Worm (Caenorhabditis elegans) whole organism, L3 larva: Measurements from ENCODE around the gene spp-11.

Experiments
- R02D3.7 ChIP-seq: fragments of 150-350 bp; optimal IDR thresholded peaks from 2 replicates; lab custom pipeline; 2014; ENCODE audit warnings: missing biosample characterization, missing genetic modification characterization
- aly-2 ChIP-seq: fragments of 150-350 bp; optimal IDR thresholded peaks from 2 replicates; lab custom pipeline; 2014; ENCODE audit warnings: missing biosample characterization, missing genetic modification characterization
- ama-1 ChIP-seq: fragments of 150-350 bp; optimal IDR thresholded peaks from 2 replicates; lab custom pipeline; 2018
- ceh-82 ChIP-seq: fragments of 150-350 bp; optimal IDR thresholded peaks from 2 replicates; lab custom pipeline; 2014; ENCODE audit warnings: missing biosample characterization, missing genetic modification characterization
- ceh-9 ChIP-seq: sonication (generic microtip); optimal IDR thresholded peaks from 2 replicates; lab custom pipeline; 2018; ENCODE audit warnings: missing biosample characterization, missing genetic modification characterization
- egl-27 ChIP-seq: sonication (generic microtip); optimal IDR thresholded peaks from 4 replicates; lab custom pipeline; 2017; ENCODE audit warnings: missing biosample characterization, missing genetic modification reagents, missing genetic modification characterization
- elt-1 ChIP-seq: fragments of 150-350 bp; optimal IDR thresholded peaks from 2 replicates; lab custom pipeline; 2014; ENCODE audit warnings: missing biosample characterization, missing genetic modification characterization
- elt-2 ChIP-seq: sonication (generic microtip); optimal IDR thresholded peaks from 2 replicates; lab custom pipeline; 2016; ENCODE audit warnings: missing genetic modification reagents, mild to moderate bottlenecking, missing genetic modification characterization, missing compliant biosample characterization
- elt-3 ChIP-seq, 3 experiments: fragments of 150-350 bp in 1 of 3; sonication (generic microtip) in 2 of 3; optimal IDR thresholded peaks; 2 replicates in 2 of 3; 4 replicates in 1 of 3; lab custom pipeline; 2014 to 2017; ENCODE audit warnings: missing biosample characterization in 3 of 3, missing genetic modification characterization in 3 of 3
- eor-1 ChIP-seq, 2 experiments: fragments of 150-350 bp; optimal IDR thresholded peaks; 2 replicates each; lab custom pipeline; 2014 to 2018; ENCODE audit warnings: missing biosample characterization in 2 of 2, missing genetic modification characterization in 2 of 2
- fkh-10 ChIP-seq: sonication (generic microtip); optimal IDR thresholded peaks from 2 replicates; lab custom pipeline; 2017; ENCODE audit warnings: missing biosample characterization, missing genetic modification reagents, missing genetic modification characterization
- fos-1 ChIP-seq: fragments of 150-350 bp; optimal IDR thresholded peaks from 2 replicates; lab custom pipeline; 2014; ENCODE audit warnings: missing biosample characterization, missing genetic modification characterization
- jun-1 ChIP-seq: fragments of 150-350 bp; optimal IDR thresholded peaks from 2 replicates; lab custom pipeline; 2014; ENCODE audit warnings: missing biosample characterization, missing genetic modification reagents, missing genetic modification characterization
- lin-15B ChIP-seq: fragments of 150-350 bp; optimal IDR thresholded peaks from 2 replicates; lab custom pipeline; 2014; ENCODE audit warnings: missing biosample characterization, missing genetic modification characterization
- lin-39 ChIP-seq: fragments of 150-350 bp; optimal IDR thresholded peaks from 2 replicates; lab custom pipeline; 2018; ENCODE audit warnings: missing biosample characterization, missing genetic modification reagents, missing genetic modification characterization
- mdl-1 ChIP-seq: fragments of 150-350 bp; optimal IDR thresholded peaks from 2 replicates; lab custom pipeline; 2014; ENCODE audit warnings: missing biosample characterization, missing genetic modification characterization
- nfya-1 ChIP-seq: sonication (generic microtip); optimal IDR thresholded peaks from 2 replicates; lab custom pipeline; 2017; ENCODE audit warnings: missing genetic modification characterization, mild to moderate bottlenecking, missing compliant biosample characterization, antibody characterized with exemption, moderate library complexity; ENCODE audit not compliant: insufficient read depth
- nhr-11 ChIP-seq: fragments of 150-350 bp; optimal IDR thresholded peaks from 2 replicates; lab custom pipeline; 2014; ENCODE audit warnings: missing biosample characterization, missing genetic modification characterization
- nhr-12 ChIP-seq: fragments of 150-350 bp; optimal IDR thresholded peaks from 2 replicates; lab custom pipeline; 2014; ENCODE audit warnings: missing biosample characterization, missing genetic modification characterization
- nhr-23 ChIP-seq: fragments of 150-350 bp; optimal IDR thresholded peaks from 2 replicates; lab custom pipeline; 2014; ENCODE audit warnings: missing biosample characterization, missing genetic modification reagents, missing genetic modification characterization
- nhr-237 ChIP-seq: fragments of 150-350 bp; optimal IDR thresholded peaks from 2 replicates; lab custom pipeline; 2014; ENCODE audit warnings: missing biosample characterization, missing genetic modification characterization
- nhr-25 ChIP-seq: sonication (generic microtip); optimal IDR thresholded peaks from 2 replicates; lab custom pipeline; 2017; ENCODE audit warnings: missing biosample characterization, missing genetic modification characterization
- nhr-28 ChIP-seq: fragments of 150-350 bp; optimal IDR thresholded peaks from 2 replicates; lab custom pipeline; 2014; ENCODE audit warnings: missing biosample characterization, missing genetic modification characterization
- nhr-43 ChIP-seq: sonication (generic microtip); optimal IDR thresholded peaks from 2 replicates; lab custom pipeline; 2016; ENCODE audit warnings: mild to moderate bottlenecking, missing genetic modification characterization, missing compliant biosample characterization; ENCODE audit not compliant: poor library complexity, severe bottlenecking
- nhr-67 ChIP-seq: fragments of 150-350 bp; optimal IDR thresholded peaks from 2 replicates; lab custom pipeline; 2014; ENCODE audit warnings: missing biosample characterization, missing genetic modification characterization
- pha-4 ChIP-seq: fragments of 150-350 bp; optimal IDR thresholded peaks from 2 replicates; lab custom pipeline; 2014; ENCODE audit warnings: missing biosample characterization, missing genetic modification reagents, missing genetic modification characterization
- pqm-1 ChIP-seq: fragments of 150-350 bp; optimal IDR thresholded peaks from 2 replicates; lab custom pipeline; 2017; ENCODE audit warnings: missing biosample characterization, missing genetic modification characterization, inconsistent platforms
- ztf-11 ChIP-seq: fragments of 150-350 bp; optimal IDR thresholded peaks from 2 replicates; lab custom pipeline; 2014; ENCODE audit warnings: missing biosample characterization, missing genetic modification characterization
- ztf-4 ChIP-seq: fragments of 150-350 bp; optimal IDR thresholded peaks from 2 replicates; lab custom pipeline; 2014; ENCODE audit warnings: missing biosample characterization, missing genetic modification characterization

spp-11 gene

DNA sequence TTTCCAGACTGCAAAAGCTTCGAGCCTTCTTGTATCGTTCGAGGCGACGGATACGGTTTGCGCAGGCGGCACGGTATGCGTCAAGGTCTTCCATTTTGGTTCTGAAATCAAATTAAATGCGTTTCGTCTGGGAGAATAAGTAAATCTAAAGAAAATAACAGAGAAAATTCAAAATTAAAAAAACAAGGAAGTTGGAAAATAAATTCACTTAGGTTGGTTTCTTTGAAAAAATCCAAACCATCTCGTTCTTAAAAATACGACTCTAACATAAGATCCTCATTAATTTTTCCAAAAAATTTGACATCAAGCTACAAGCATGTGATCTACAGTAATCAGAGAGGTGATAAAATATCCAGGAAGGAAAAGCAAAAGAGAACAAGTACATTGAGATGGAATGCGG is 3.0 kb upstream of the spp-11 start, which contains the start of gene T25D10.4:
T25D10.4 (minus strand) TSS at position 101 of the 400 bp plus-strand sequence.
- no peak for TF ChIP-seq pha-4 (tag; lab: Kevin White, UChicago)
- no peak for TF ChIP-seq nhr-11
- TF ChIP-seq ztf-11 (tag; lab: Kevin White, UChicago) = no peak
- no peak for TF ChIP-seq mdl-1 (tag; lab: Kevin White, UChicago)
- no peak for TF ChIP-seq nhr-28 (tag; lab: Kevin White, UChicago)
- TF ChIP-seq R02D3.7 (tag; lab: Kevin White, UChicago) = no peak
- no peak for TF ChIP-seq nhr-67 (tag; lab: Kevin White, UChicago)
- TF ChIP-seq nhr-25 = no peak
- TF ChIP-seq nhr-12 (tag; lab: Kevin White, UChicago) = no peak
- TF ChIP-seq elt-1 (tag; lab: Kevin White, UChicago) = no peak
- no peak for TF ChIP-seq ama-1 (lab: Kevin White, UChicago)
- no peak for TF ChIP-seq pqm-1
- TF ChIP-seq ztf-4 (tag; lab: Kevin White, UChicago) = no peak
- TF ChIP-seq ceh-9 (tag; lab: Kevin White, UChicago) = no peak

DNA sequence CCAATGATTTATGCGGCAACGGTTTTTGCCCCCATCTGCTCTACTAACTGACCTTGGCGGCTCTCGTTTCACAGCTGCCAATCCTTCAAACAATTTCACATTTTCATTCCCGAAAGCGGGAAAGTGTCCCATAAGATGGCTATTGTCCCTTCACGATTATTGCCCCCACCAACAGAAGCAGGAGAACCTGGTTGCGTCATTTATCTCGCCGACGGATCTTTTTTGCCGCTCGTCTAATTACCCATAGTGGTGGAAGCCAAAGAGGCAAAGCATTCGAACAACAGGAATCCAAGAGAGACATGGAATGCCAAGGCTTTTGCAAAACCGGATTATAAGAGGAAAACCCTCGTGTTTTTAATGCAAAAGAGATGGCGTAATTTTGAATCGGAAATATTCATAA is 1.9 kb upstream of the spp-11 start:
- TF ChIP-seq R02D3.7 (tag; lab: Kevin White, UChicago) (no peak), nhr-25 (peak; percentile 37), ama-1 (lab: Kevin White, UChicago) (peak; percentile 24)

DNA sequence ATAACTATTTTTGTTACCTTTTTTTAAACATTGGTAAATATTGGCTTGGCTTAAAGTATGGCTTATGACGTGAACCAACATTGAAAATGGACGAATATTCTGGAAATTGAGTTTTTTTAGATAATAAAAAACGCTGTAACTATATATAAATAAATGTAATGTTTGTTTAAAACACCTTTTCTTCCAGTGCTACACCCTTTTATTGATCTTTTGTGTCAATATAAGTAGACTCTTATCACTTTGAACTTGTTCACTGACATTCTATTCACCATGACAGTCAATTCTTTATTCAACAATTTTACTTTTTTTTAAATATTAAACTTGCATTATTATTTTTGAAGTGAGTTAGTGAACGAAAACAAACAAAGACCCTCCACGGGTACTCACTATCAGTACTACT is 3.9 kb downstream of the spp-11 start, which contains the start of gene T25D10.1:
T25D10.1 (plus strand) TSS at position 169 of the 400 bp plus-strand sequence.
- no peak for TF ChIP-seq nhr-43
- TF ChIP-seq pha-4 (tag; lab: Kevin White, UChicago) = peak; percentile 61
- TF ChIP-seq mdl-1 (tag; lab: Kevin White, UChicago) = no peak
- peak; percentile 46 for TF ChIP-seq elt-2 (tag; lab: Kevin White, UChicago)

DNA sequence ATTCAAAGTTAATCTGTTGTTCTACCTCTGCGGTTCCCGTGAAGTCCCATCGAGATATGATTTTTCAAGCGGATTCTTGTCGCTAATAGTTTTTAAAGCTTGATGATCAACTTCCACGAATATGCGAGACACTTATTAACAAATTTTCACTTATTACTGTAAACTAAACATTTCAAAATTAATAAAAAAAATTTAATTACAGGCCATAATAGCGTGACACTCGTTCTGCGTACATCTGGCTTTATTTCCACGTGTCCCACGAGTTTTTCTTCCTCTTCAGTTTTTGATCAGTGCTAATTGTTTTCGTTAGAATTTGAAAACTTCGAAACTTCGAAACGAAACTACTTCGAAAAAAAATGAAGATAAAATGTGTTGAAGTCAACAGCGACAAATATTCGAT is 5.5 kb downstream of the spp-11 start, which contains the start of gene btb-2:
btb-2 (plus strand) TSS at position 301 of the 400 bp plus-strand sequence.
- no peak for TF ChIP-seq lin-15B (tag; lab: Kevin White, UChicago)
- TF ChIP-seq aly-2 = no peak
- TF ChIP-seq jun-1 = no peak
- no peak for TF ChIP-seq fos-1 (tag; lab: Kevin White, UChicago)
- TF ChIP-seq eor-1 (tag; optimal IDR thresholded peaks at IDR 0.05; lab: Kevin White, UChicago) = no peak
- no peak for TF ChIP-seq nhr-23 (tag; lab: Kevin White, UChicago)
- no peak for TF ChIP-seq ceh-82 (tag; lab: Kevin White, UChicago)
- no peak for TF ChIP-seq egl-27 (tag; lab: Kevin White, UChicago)
- no peak for TF ChIP-seq pqm-1
- TF ChIP-seq elt-3 (tag; optimal IDR thresholded peaks at IDR 0.05; lab: Kevin White, UChicago) = no peak
- no peak for TF ChIP-seq nfya-1 (tag; lab: Kevin White, UChicago)
- TF ChIP-seq, all 47 proteins: peak for 0

DNA sequence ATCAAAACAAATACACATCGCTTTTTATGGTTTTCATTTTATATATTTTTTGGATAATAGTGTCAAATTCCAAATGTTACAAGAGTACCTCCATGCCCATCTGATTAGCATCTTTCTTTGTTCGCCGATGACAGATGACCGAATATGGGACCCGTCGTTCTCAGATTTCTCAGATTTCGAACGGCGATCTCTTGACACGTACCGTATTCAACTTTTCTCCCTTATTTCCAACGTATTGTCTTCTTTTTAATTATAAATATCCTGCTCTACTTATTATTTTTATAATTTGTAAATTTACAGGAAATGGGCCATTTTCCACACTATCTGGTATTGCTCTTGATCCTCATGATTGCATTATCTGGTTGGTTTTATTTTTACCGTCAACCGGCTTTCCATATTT is 8.8 kb downstream of the spp-11 start, which contains the start of gene zig-10:
zig-10 (plus strand) TSS at position 301 of the 400 bp plus-strand sequence.
- no peak for TF ChIP-seq nhr-237 (tag; lab: Kevin White, UChicago)
- no peak for TF ChIP-seq fkh-10 (GFP tag; lab: Kevin White, UChicago)

DNA sequence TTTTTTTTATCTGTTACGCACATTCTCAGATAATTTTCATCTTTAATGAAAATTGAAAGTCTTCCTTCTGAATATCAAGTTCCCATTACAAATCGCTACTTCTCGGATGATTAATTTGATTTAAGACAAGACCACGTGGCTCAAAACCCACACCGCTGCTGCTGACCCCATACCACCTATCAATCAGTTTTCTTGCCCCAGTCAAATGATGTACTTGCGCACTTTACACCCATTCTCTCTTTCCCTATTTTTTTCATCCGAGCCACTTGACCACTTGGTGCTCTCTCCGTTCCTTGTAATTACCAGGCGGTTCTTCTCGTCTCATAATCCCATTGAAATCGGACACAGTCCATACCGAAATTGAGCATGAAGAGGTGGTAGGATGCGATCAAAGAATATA is 13.1 kb downstream of the spp-11 start:
- TF ChIP-seq lin-39 (tag; lab: Kevin White, UChicago) (peak; percentile 50), elt-1 (tag; lab: Kevin White, UChicago) (no peak)

DNA sequence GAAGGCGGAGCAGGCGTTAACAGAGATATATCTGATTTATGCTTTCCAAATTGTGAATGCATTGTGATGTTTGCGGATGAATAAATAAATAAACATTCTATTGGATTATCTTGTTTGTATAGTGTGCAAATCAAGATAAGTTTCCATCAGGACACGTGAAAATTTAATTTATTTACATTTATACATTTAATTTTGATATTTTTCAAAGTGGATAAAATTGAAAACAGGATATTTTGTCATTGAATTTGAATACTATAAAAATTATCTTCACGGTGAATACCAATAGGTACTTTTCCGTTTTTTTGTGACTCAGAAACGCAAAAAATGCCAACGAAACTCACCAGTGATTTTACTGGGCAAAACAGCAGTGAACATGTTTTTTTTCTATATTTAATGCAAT is 16.0 kb downstream of the spp-11 start, which contains the start of gene F58F12.3:
F58F12.3 (minus strand) TSS at position 101 of the 400 bp plus-strand sequence.
- TF ChIP-seq nhr-11 (no peak), nhr-28 (tag; lab: Kevin White, UChicago) (no peak), nfya-1 (tag; lab: Kevin White, UChicago) (no peak)
- TF ChIP-seq, all 47 proteins: peak for 0
